Fruit fly (Drosophila melanogaster) whole organism, embryonic: ENCODE data around the gene CG34179.

Experiments
- ATbp ChIP-seq: fragments of 200-800 bp; sonication (Bioruptor generic); optimal IDR thresholded peaks from 2 replicates; lab custom pipeline; 2017; ENCODE audit warnings: missing biosample characterization, mild to moderate bottlenecking, missing genetic modification characterization, missing genetic modification reagents
- Blimp-1 ChIP-seq: fragments of 200-800 bp; sonication (Bioruptor generic); optimal IDR thresholded peaks from 3 replicates; lab custom pipeline; 2018; ENCODE audit warnings: missing biosample characterization, missing genetic modification characterization, mild to moderate bottlenecking, moderate library complexity, missing genetic modification reagents
- CG10366 ChIP-seq: fragments of 200-800 bp; sonication (Bioruptor generic); IDR thresholded peaks from 2 replicates; pipeline ENCODE4 v1.3.6; 2022; ENCODE audit warnings: missing biosample characterization, missing genetic modification characterization
- CG10654 ChIP-seq: fragments of 200-800 bp; sonication (Bioruptor generic); optimal IDR thresholded peaks from 2 replicates; lab custom pipeline; 2016; ENCODE audit warnings: missing biosample characterization, missing genetic modification characterization
- CG10979 ChIP-seq: fragments of 200-800 bp; sonication (Bioruptor generic); optimal IDR thresholded peaks from 2 replicates; lab custom pipeline; 2018; ENCODE audit warnings: missing biosample characterization, mild to moderate bottlenecking, missing genetic modification characterization, moderate library complexity
- CG11695 ChIP-seq: fragments of 200-800 bp; sonication (Bioruptor generic); IDR thresholded peaks from 3 replicates; pipeline ENCODE4 v1.3.6; 2022; ENCODE audit warnings: missing biosample characterization, missing genetic modification characterization
- CG11723 ChIP-seq: fragments of 200-800 bp; sonication (Bioruptor generic); optimal IDR thresholded peaks from 2 replicates; lab custom pipeline; 2017; ENCODE audit warnings: missing biosample characterization, mild to moderate bottlenecking, missing genetic modification characterization
- CG13287 ChIP-seq: fragments of 200-800 bp; sonication (Bioruptor generic); IDR thresholded peaks from 2 replicates; pipeline ENCODE4 v1.3.6; 2022; ENCODE audit warnings: missing biosample characterization, missing genetic modification characterization; ENCODE audit not compliant: partially characterized antibody
- CG15073 ChIP-seq: fragments of 200-800 bp; sonication (Bioruptor generic); optimal IDR thresholded peaks from 2 replicates; lab custom pipeline; 2016; ENCODE audit warnings: missing biosample characterization, missing genetic modification characterization
- CG17385 ChIP-seq: fragments of 200-800 bp; sonication (Bioruptor generic); optimal IDR thresholded peaks from 3 replicates; lab custom pipeline; 2018; ENCODE audit warnings: missing biosample characterization, mild to moderate bottlenecking, missing genetic modification characterization
- CG17568 ChIP-seq: fragments of 200-800 bp; sonication (Bioruptor generic); optimal IDR thresholded peaks from 2 replicates; lab custom pipeline; 2018; ENCODE audit warnings: missing biosample characterization, mild to moderate bottlenecking, missing genetic modification characterization, moderate library complexity
- CG3065 ChIP-seq: fragments of 200-800 bp; sonication (Bioruptor generic); optimal IDR thresholded peaks from 2 replicates; lab custom pipeline; 2016; ENCODE audit warnings: missing biosample characterization, missing genetic modification characterization
- CG31388 ChIP-seq: fragments of 200-800 bp; sonication (Bioruptor generic); optimal IDR thresholded peaks from 2 replicates; lab custom pipeline; 2016; ENCODE audit warnings: missing biosample characterization, missing genetic modification characterization
- CG3163 ChIP-seq: fragments of 200-800 bp; sonication (Bioruptor generic); optimal IDR thresholded peaks from 3 replicates; lab custom pipeline; 2016; ENCODE audit warnings: missing biosample characterization, missing genetic modification characterization
- CG34422 ChIP-seq: fragments of 200-800 bp; sonication (Bioruptor generic); IDR thresholded peaks from 3 replicates; pipeline ENCODE4 v1.3.6; 2022; ENCODE audit warnings: missing biosample characterization, missing genetic modification characterization
- CG3995 ChIP-seq: fragments of 200-800 bp; sonication (Bioruptor generic); optimal IDR thresholded peaks from 3 replicates; lab custom pipeline; 2016; ENCODE audit warnings: missing biosample characterization, missing genetic modification characterization
- CG4282 ChIP-seq: fragments of 200-800 bp; sonication (Bioruptor generic); optimal IDR thresholded peaks from 2 replicates; lab custom pipeline; 2016; ENCODE audit warnings: missing biosample characterization, missing genetic modification characterization
- CG4424 ChIP-seq: fragments of 200-800 bp; sonication (Bioruptor generic); optimal IDR thresholded peaks from 3 replicates; lab custom pipeline; 2016; ENCODE audit warnings: missing biosample characterization, missing genetic modification characterization
- CG5180 ChIP-seq: fragments of 200-800 bp; sonication (Bioruptor generic); optimal IDR thresholded peaks from 3 replicates; lab custom pipeline; 2017; ENCODE audit warnings: missing biosample characterization, missing genetic modification characterization, mild to moderate bottlenecking, moderate library complexity, missing genetic modification reagents
- CG5953 ChIP-seq: fragments of 200-800 bp; sonication (Bioruptor generic); IDR thresholded peaks from 2 replicates; pipeline ENCODE4 v1.3.6; 2022; ENCODE audit warnings: missing biosample characterization, missing genetic modification characterization
- CG6175 ChIP-seq: fragments of 200-800 bp; sonication (Bioruptor generic); IDR thresholded peaks from 3 replicates; pipeline ENCODE4 v1.3.6; 2022; ENCODE audit warnings: missing biosample characterization, missing genetic modification characterization
- CrebB ChIP-seq: fragments of 200-800 bp; sonication (Bioruptor generic); optimal IDR thresholded peaks from 3 replicates; lab custom pipeline; 2018; ENCODE audit warnings: missing biosample characterization, mild to moderate bottlenecking, missing genetic modification characterization
- D19B ChIP-seq: fragments of 200-800 bp; sonication (Bioruptor generic); optimal IDR thresholded peaks from 2 replicates; lab custom pipeline; 2017; ENCODE audit warnings: missing biosample characterization, mild to moderate bottlenecking, missing genetic modification characterization
- Doc3 ChIP-seq: fragments of 200-800 bp; sonication (Bioruptor generic); IDR thresholded peaks from 3 replicates; pipeline ENCODE4 v1.3.6; 2022; ENCODE audit warnings: missing biosample characterization, missing genetic modification characterization; ENCODE audit not compliant: partially characterized antibody
- ERR ChIP-seq: fragments of 200-800 bp; sonication (Bioruptor generic); optimal IDR thresholded peaks from 2 replicates; lab custom pipeline; 2016; ENCODE audit warnings: missing biosample characterization, missing genetic modification characterization
- H15 ChIP-seq: fragments of 200-800 bp; sonication (Bioruptor generic); IDR thresholded peaks from 3 replicates; pipeline ENCODE4 v1.3.6; 2022; ENCODE audit warnings: missing biosample characterization, missing genetic modification characterization
- HLH4C ChIP-seq: fragments of 200-800 bp; sonication (Bioruptor generic); IDR thresholded peaks from 3 replicates; pipeline ENCODE4 v1.3.6; 2022; ENCODE audit warnings: missing biosample characterization, missing genetic modification characterization; ENCODE audit not compliant: partially characterized antibody
- Hr78 ChIP-seq, 2 experiments: fragments of 200-800 bp in 1 of 2; fragments of >200 bp in 1 of 2; sonication (Bioruptor generic) in 1 of 2; optimal IDR thresholded peaks; 2 replicates each; lab custom pipeline; 2017 to 2019; ENCODE audit warnings: missing biosample characterization in 2 of 2, missing genetic modification characterization in 2 of 2, mild to moderate bottlenecking in 1 of 2, moderate library complexity in 1 of 2
- Kr ChIP-seq: fragments of 200-800 bp; sonication (Bioruptor generic); optimal IDR thresholded peaks from 2 replicates; lab custom pipeline; 2017; ENCODE audit warnings: missing biosample characterization, mild to moderate bottlenecking, missing genetic modification characterization
- NFAT ChIP-seq: fragments of 200-800 bp; sonication (Bioruptor generic); IDR thresholded peaks from 2 replicates; pipeline ENCODE4 v1.3.6; 2022; ENCODE audit warnings: missing biosample characterization, missing genetic modification characterization
- Nf-YA ChIP-seq: fragments of 200-800 bp; sonication (Bioruptor generic); IDR thresholded peaks from 2 replicates; pipeline ENCODE4 v1.3.6; 2022; ENCODE audit warnings: missing biosample characterization, missing genetic modification characterization
- NfI ChIP-seq: fragments of 200-800 bp; sonication (Bioruptor generic); optimal IDR thresholded peaks from 3 replicates; lab custom pipeline; 2018; ENCODE audit warnings: missing biosample characterization, mild to moderate bottlenecking, missing genetic modification characterization, moderate library complexity
- Poxn ChIP-seq: fragments of 200-800 bp; sonication (Bioruptor generic); IDR thresholded peaks from 2 replicates; pipeline ENCODE4 v1.3.6; 2022; ENCODE audit warnings: missing biosample characterization, missing genetic modification characterization
- Rx ChIP-seq: fragments of 200-800 bp; sonication (Bioruptor generic); IDR thresholded peaks from 2 replicates; pipeline ENCODE4 v1.3.6; 2022; ENCODE audit warnings: missing biosample characterization, missing genetic modification characterization
- ara ChIP-seq: fragments of 200-800 bp; sonication (Bioruptor generic); IDR thresholded peaks from 2 replicates; pipeline ENCODE4 v1.3.6; 2022; ENCODE audit warnings: missing biosample characterization, missing genetic modification characterization
- ato ChIP-seq: fragments of 200-800 bp; sonication (Bioruptor generic); IDR thresholded peaks from 2 replicates; pipeline ENCODE4 v1.3.6; 2022; ENCODE audit warnings: missing biosample characterization, missing genetic modification characterization; ENCODE audit not compliant: partially characterized antibody
- bab2 ChIP-seq: fragments of 200-800 bp; sonication (Bioruptor generic); optimal IDR thresholded peaks from 2 replicates; lab custom pipeline; 2016; ENCODE audit warnings: missing biosample characterization, missing genetic modification characterization
- bowl ChIP-seq: fragments of 200-800 bp; sonication (Bioruptor generic); IDR thresholded peaks from 2 replicates; pipeline ENCODE4 v1.3.6; 2022; ENCODE audit warnings: missing biosample characterization, missing genetic modification characterization
- br ChIP-seq: fragments of >200 bp; optimal IDR thresholded peaks from 2 replicates; lab custom pipeline; 2017
- cas ChIP-seq: fragments of 200-800 bp; sonication (Bioruptor generic); IDR thresholded peaks from 2 replicates; pipeline ENCODE4 v1.3.6; 2022; ENCODE audit warnings: missing biosample characterization, missing genetic modification characterization
- dm ChIP-seq: fragments of 200-800 bp; sonication (Bioruptor generic); optimal IDR thresholded peaks from 3 replicates; lab custom pipeline; 2016; ENCODE audit warnings: missing biosample characterization, missing genetic modification characterization
- dmrt11E ChIP-seq: fragments of 200-800 bp; sonication (Bioruptor generic); optimal IDR thresholded peaks from 3 replicates; lab custom pipeline; 2018; ENCODE audit warnings: missing biosample characterization, mild to moderate bottlenecking, missing genetic modification characterization, moderate library complexity
- fu2 ChIP-seq: fragments of 200-800 bp; sonication (Bioruptor generic); optimal IDR thresholded peaks from 2 replicates; lab custom pipeline; 2016; ENCODE audit warnings: missing biosample characterization, missing genetic modification characterization
- ind ChIP-seq: fragments of 200-800 bp; sonication (Bioruptor generic); optimal IDR thresholded peaks from 3 replicates; lab custom pipeline; 2016; ENCODE audit warnings: missing biosample characterization, missing genetic modification characterization
- lola ChIP-seq, 3 experiments: fragments of >200 bp in 2 of 3; fragments of 200-800 bp in 1 of 3; sonication (Bioruptor generic) in 1 of 3; optimal IDR thresholded peaks; 2 replicates each; lab custom pipeline; 2017 to 2019; ENCODE audit warnings: missing biosample characterization in 3 of 3, missing genetic modification characterization in 3 of 3, mild to moderate bottlenecking in 1 of 3, moderate library complexity in 1 of 3
- mam ChIP-seq: fragments of 200-800 bp; sonication (Bioruptor generic); optimal IDR thresholded peaks from 3 replicates; lab custom pipeline; 2016; ENCODE audit warnings: missing biosample characterization, missing genetic modification characterization
- nerfin-2 ChIP-seq: fragments of 200-800 bp; sonication (Bioruptor generic); IDR thresholded peaks from 2 replicates; pipeline ENCODE4 v1.3.6; 2022; ENCODE audit warnings: missing biosample characterization, missing genetic modification characterization; ENCODE audit not compliant: partially characterized antibody
- scrt ChIP-seq: fragments of 200-800 bp; sonication (Bioruptor generic); optimal IDR thresholded peaks from 2 replicates; lab custom pipeline; 2018; ENCODE audit warnings: missing biosample characterization, mild to moderate bottlenecking, missing genetic modification characterization, moderate library complexity
- sima ChIP-seq: fragments of 200-800 bp; sonication (Bioruptor generic); optimal IDR thresholded peaks from 2 replicates; lab custom pipeline; 2016; ENCODE audit warnings: missing biosample characterization, missing genetic modification characterization
- sr ChIP-seq: fragments of 200-800 bp; sonication (Bioruptor generic); IDR thresholded peaks from 3 replicates; pipeline ENCODE4 v1.3.6; 2022; ENCODE audit warnings: missing biosample characterization, missing genetic modification characterization
- unc-4 ChIP-seq: fragments of 200-800 bp; sonication (Bioruptor generic); IDR thresholded peaks from 2 replicates; pipeline ENCODE4 v1.3.6; 2022; ENCODE audit warnings: missing biosample characterization, missing genetic modification characterization; ENCODE audit not compliant: partially characterized antibody

Gene CG34179

DNA sequence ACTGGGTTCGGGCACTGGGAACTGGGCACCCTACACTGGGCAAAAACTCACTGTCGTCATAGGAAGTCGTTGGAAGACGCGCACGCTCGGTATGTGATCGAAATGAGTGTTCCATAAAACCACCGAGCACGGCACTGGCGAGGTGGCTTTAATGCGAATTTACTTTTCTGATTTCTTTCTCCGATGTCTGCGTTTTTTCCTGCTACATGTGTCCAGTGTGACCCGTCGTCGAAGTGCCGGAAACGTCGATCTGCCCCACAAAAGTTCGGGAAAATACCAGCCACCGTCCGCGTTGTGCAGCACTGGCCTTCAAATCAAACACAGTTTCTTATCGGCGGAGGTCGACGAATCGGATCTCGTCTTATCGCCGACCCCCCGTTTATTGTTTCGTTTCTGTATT lies 49.3 kb downstream of the CG34179 start, which contains the start of gene Kdm5 (continued):
- TF ChIP-seq NfI (GFP tag; lab: Kevin White, UChicago) (no peak), ind (GFP tag; lab: Kevin White, UChicago) (no peak), scrt (GFP tag; lab: Kevin White, UChicago) (no peak), Blimp-1 (GFP tag; lab: Kevin White, UChicago) (no peak), Doc3 (GFP tag; lab: Robert Waterston, UW) (no peak), CG11723 (GFP tag; lab: Kevin White, UChicago) (no peak), CG31388 (GFP tag; lab: Kevin White, UChicago) (no peak), ATbp (GFP tag; lab: Kevin White, UChicago) (no peak), CG10979 (tag; lab: Kevin White, UChicago) (no peak), CG4282 (no peak), bab2 (GFP tag; lab: Kevin White, UChicago) (no peak), CG10654 (no peak), Hr78 (GFP tag; optimal IDR thresholded peaks at IDR 0.05; lab: Kevin White, UChicago) (peak in 1 of 2 experiments; percentile 80), cas (no peak), dm (GFP tag; lab: Kevin White, UChicago) (peak; percentile 44), ato (GFP tag; lab: Robert Waterston, UW) (0 out of 2 replicates have a peak, but pooled peaks have one; percentile 51), CrebB (tag; lab: Kevin White, UChicago) (peak; percentile 14), sr (GFP tag; lab: Robert Waterston, UW) (no peak), bowl (GFP tag; lab: Robert Waterston, UW) (no peak), sima (GFP tag; lab: Kevin White, UChicago) (no peak), Rx (GFP tag; lab: Robert Waterston, UW) (no peak), NFAT (GFP tag; lab: Robert Waterston, UW) (peak; percentile 56), CG3163 (GFP tag; lab: Kevin White, UChicago) (no peak), CG4424 (no peak), fu2 (GFP tag; lab: Kevin White, UChicago) (peak; percentile 35), CG3065 (GFP tag; lab: Kevin White, UChicago) (no peak), unc-4 (GFP tag; lab: Robert Waterston, UW) (0 out of 2 replicates have a peak, but pooled peaks have one; percentile 26), CG17568 (GFP tag; lab: Kevin White, UChicago) (no peak), br (no peak), ERR (no peak), HLH4C (GFP tag; lab: Robert Waterston, UW) (no peak), Kr (GFP tag; lab: Kevin White, UChicago) (no peak), CG5180 (GFP tag; lab: Kevin White, UChicago) (no peak), ara (GFP tag; lab: Robert Waterston, UW) (peak; percentile 47; the same call in 1 of the 2 replicates), mam (GFP tag; lab: Kevin White, UChicago) (no peak), CG10366 (GFP tag; lab: Robert Waterston, UW) (peak; percentile 24; the same call in 1 of the 2 replicates), H15 (no peak), dmrt11E (tag; lab: Kevin White, UChicago) (no peak), CG6175 (GFP tag; lab: Robert Waterston, UW) (no peak), CG3995 (no peak), Nf-YA (0 out of 2 replicates have a peak, but pooled peaks have one; percentile 11), lola (GFP tag; optimal IDR thresholded peaks at IDR 0.05; lab: Kevin White, UChicago) (no peak), CG17385 (GFP tag; lab: Kevin White, UChicago) (no peak), CG15073 (GFP tag; lab: Kevin White, UChicago) (no peak), CG5953 (GFP tag; lab: Robert Waterston, UW) (no peak), D19B (no peak), CG13287 (GFP tag; lab: Robert Waterston, UW) (peak; percentile 24; the same call in 1 of the 2 replicates), nerfin-2 (GFP tag; lab: Robert Waterston, UW) (no peak), CG11695 (GFP tag; lab: Robert Waterston, UW) (no peak), CG34422 (GFP tag; lab: Robert Waterston, UW) (peak; percentile 65; the same call in 2 of the 3 replicates), Poxn (GFP tag; lab: Robert Waterston, UW) (no peak)
